Fruit fly (Drosophila melanogaster) whole organism, embryonic: ENCODE measurements around the gene CG32651.

Experiments used
- Ada2b ChIP-seq: fragments of 200-800 bp; sonication (Bioruptor generic); IDR thresholded peaks from 2 replicates; pipeline ENCODE4 v1.3.6; 2022; ENCODE audit warnings: missing biosample characterization, missing genetic modification characterization
- CG11504 ChIP-seq: fragments of 200-800 bp; sonication (Bioruptor generic); optimal IDR thresholded peaks from 3 replicates; lab custom pipeline; 2019; ENCODE audit warnings: missing biosample characterization, mild to moderate bottlenecking, missing genetic modification characterization, moderate library complexity
- CG43689 ChIP-seq: fragments of 200-800 bp; sonication (Bioruptor generic); IDR thresholded peaks from 2 replicates; pipeline ENCODE4 v1.3.6; 2022; ENCODE audit warnings: missing biosample characterization, missing genetic modification characterization
- Ets97D ChIP-seq: fragments of 200-800 bp; sonication (Bioruptor generic); optimal IDR thresholded peaks from 3 replicates; lab custom pipeline; 2016; ENCODE audit warnings: missing biosample characterization, missing genetic modification characterization
- ato ChIP-seq: fragments of 200-800 bp; sonication (Bioruptor generic); IDR thresholded peaks from 2 replicates; pipeline ENCODE4 v1.3.6; 2022; ENCODE audit warnings: missing biosample characterization, missing genetic modification characterization; ENCODE audit not compliant: partially characterized antibody
- ci ChIP-seq: fragments of 200-800 bp; sonication (Bioruptor generic); IDR thresholded peaks from 3 replicates; pipeline ENCODE4 v1.3.6; 2022; ENCODE audit warnings: missing biosample characterization, missing genetic modification characterization
- disco-r ChIP-seq: fragments of 200-800 bp; sonication (Bioruptor generic); optimal IDR thresholded peaks from 2 replicates; lab custom pipeline; 2016; ENCODE audit warnings: missing biosample characterization, missing genetic modification characterization
- fru ChIP-seq: fragments of >200 bp; optimal IDR thresholded peaks from 2 replicates; lab custom pipeline; 2017
- rib ChIP-seq: fragments of 200-800 bp; sonication (Bioruptor generic); IDR thresholded peaks from 2 replicates; pipeline ENCODE4 v1.3.6; 2022; ENCODE audit warnings: missing biosample characterization, missing genetic modification characterization
- usp ChIP-seq: fragments of >200 bp; optimal IDR thresholded peaks from 2 replicates; lab custom pipeline; 2017; ENCODE audit warnings: missing biosample characterization, missing genetic modification characterization

DNA sequence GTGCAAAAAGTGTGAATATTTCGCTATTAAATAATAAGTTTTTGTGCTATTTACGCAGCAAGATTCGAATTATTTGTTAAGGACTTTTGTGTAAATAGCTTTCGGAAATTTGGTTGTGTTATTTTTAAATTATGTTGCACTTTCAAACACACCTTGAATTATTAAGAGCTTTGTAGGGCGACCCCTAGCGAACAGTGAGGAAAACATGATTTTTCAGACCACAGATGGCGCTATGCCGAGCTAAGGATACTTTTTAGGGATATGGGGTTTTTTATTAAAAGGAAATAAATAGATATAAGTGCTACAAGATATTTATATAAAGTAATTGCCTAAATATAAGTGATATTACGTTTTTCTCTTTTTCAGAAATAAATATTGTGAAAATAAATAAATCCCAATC lies 22.0 kb downstream of the CG32651 start:
- no peak for TF ChIP-seq disco-r (GFP tag; lab: Kevin White, UChicago)
- no peak for TF ChIP-seq rib (GFP tag; lab: Robert Waterston, UW)
- no peak for TF ChIP-seq ci (GFP tag; lab: Robert Waterston, UW)
- TF ChIP-seq ato (GFP tag; lab: Robert Waterston, UW): no peak
- TF ChIP-seq Ada2b (GFP tag; lab: Robert Waterston, UW): no peak
- no peak for TF ChIP-seq usp (GFP tag; lab: Kevin White, UChicago)
- no peak for TF ChIP-seq Ets97D (GFP tag; lab: Kevin White, UChicago)
- no peak for TF ChIP-seq CG43689 (GFP tag; lab: Robert Waterston, UW)
- TF ChIP-seq fru (lab: Kevin White, UChicago): no peak
- TF ChIP-seq CG11504 (tag; lab: Kevin White, UChicago): no peak
